Fruit fly (Drosophila melanogaster) whole organism, prepupa: ENCODE measurements around the gene CG10793.

ENCODE experiments used
- CG10669 ChIP-seq: fragments of 200-800 bp; sonication (Bioruptor generic); optimal IDR thresholded peaks from 3 replicates; lab custom pipeline; 2018; ENCODE audit warnings: missing biosample characterization, mild to moderate bottlenecking, missing genetic modification characterization, moderate library complexity
- CG11294 ChIP-seq: fragments of 200-800 bp; sonication (Bioruptor generic); IDR thresholded peaks from 2 replicates; pipeline ENCODE4 v1.3.6; 2022; ENCODE audit warnings: missing biosample characterization, missing genetic modification characterization
- CG15336 ChIP-seq: fragments of 200-800 bp; sonication (Bioruptor generic); IDR thresholded peaks from 2 replicates; pipeline ENCODE4 v1.3.6; 2022; ENCODE audit warnings: missing biosample characterization, missing genetic modification characterization
- CG16779 ChIP-seq: fragments of 200-800 bp; sonication (Bioruptor generic); optimal IDR thresholded peaks from 3 replicates; lab custom pipeline; 2017; ENCODE audit warnings: missing biosample characterization, mild to moderate bottlenecking, missing genetic modification characterization
- CG3032 ChIP-seq: fragments of 200-800 bp; optimal IDR thresholded peaks from 2 replicates; lab custom pipeline; 2019; ENCODE audit warnings: missing biosample characterization, mild to moderate bottlenecking, missing genetic modification characterization, moderate library complexity
- CG32006 ChIP-seq: fragments of 200-800 bp; sonication (Bioruptor generic); optimal IDR thresholded peaks from 3 replicates; lab custom pipeline; 2017; ENCODE audit warnings: missing biosample characterization, mild to moderate bottlenecking, missing genetic modification characterization
- CG3919 ChIP-seq: fragments of 200-800 bp; sonication (Bioruptor generic); optimal IDR thresholded peaks from 3 replicates; lab custom pipeline; 2016; ENCODE audit warnings: missing biosample characterization, missing genetic modification characterization
- CG6163 ChIP-seq: fragments of 200-800 bp; sonication (Bioruptor generic); IDR thresholded peaks from 3 replicates; pipeline ENCODE4 v1.3.6; 2022; ENCODE audit warnings: missing biosample characterization, missing genetic modification characterization
- CG6276 ChIP-seq: fragments of 200-800 bp; sonication (Bioruptor generic); optimal IDR thresholded peaks from 2 replicates; lab custom pipeline; 2017; ENCODE audit warnings: missing biosample characterization, mild to moderate bottlenecking, missing genetic modification characterization
- CG6792 ChIP-seq: fragments of 200-800 bp; sonication (Bioruptor generic); optimal IDR thresholded peaks from 3 replicates; lab custom pipeline; 2016; ENCODE audit warnings: missing biosample characterization, missing genetic modification characterization
- CG8119 ChIP-seq: fragments of 200-800 bp; sonication (Bioruptor generic); IDR thresholded peaks from 3 replicates; pipeline ENCODE4 v1.3.6; 2022; ENCODE audit warnings: missing biosample characterization, missing genetic modification characterization
- CG8319 ChIP-seq: fragments of 200-800 bp; sonication (Bioruptor generic); optimal IDR thresholded peaks from 3 replicates; lab custom pipeline; 2016; ENCODE audit warnings: missing biosample characterization, missing genetic modification characterization
- CG8632 ChIP-seq: fragments of 200-800 bp; sonication (Bioruptor generic); optimal IDR thresholded peaks from 3 replicates; lab custom pipeline; 2016; ENCODE audit warnings: missing biosample characterization, missing genetic modification characterization
- CG9139 ChIP-seq: fragments of 200-800 bp; sonication (Bioruptor generic); optimal IDR thresholded peaks from 3 replicates; lab custom pipeline; 2017; ENCODE audit warnings: missing biosample characterization, mild to moderate bottlenecking, missing genetic modification characterization
- Eip75B ChIP-seq: fragments of 200-800 bp; sonication (Bioruptor generic); optimal IDR thresholded peaks from 3 replicates; lab custom pipeline; 2016; ENCODE audit warnings: missing biosample characterization, missing genetic modification characterization
- Eip78C ChIP-seq: fragments of 200-800 bp; sonication (Bioruptor generic); peaks from one replicate; lab custom pipeline; 2016; ENCODE audit warnings: missing biosample characterization, missing genetic modification characterization
- Eip93F ChIP-seq: fragments of 200-800 bp; sonication (Bioruptor generic); optimal IDR thresholded peaks from 2 replicates; lab custom pipeline; 2016; ENCODE audit warnings: missing biosample characterization, mild to moderate bottlenecking, missing genetic modification characterization
- Gug ChIP-seq: fragments of 200-800 bp; sonication (Bioruptor generic); IDR thresholded peaks from 2 replicates; pipeline ENCODE4 v1.3.6; 2022; ENCODE audit warnings: missing biosample characterization, missing genetic modification characterization
- Hr4 ChIP-seq: fragments of 200-800 bp; sonication (Bioruptor generic); optimal IDR thresholded peaks from 3 replicates; lab custom pipeline; 2016; ENCODE audit warnings: missing biosample characterization, missing genetic modification characterization
- Met ChIP-seq: fragments of 200-800 bp; sonication (Bioruptor generic); optimal IDR thresholded peaks from 3 replicates; lab custom pipeline; 2016; ENCODE audit warnings: missing biosample characterization, missing genetic modification characterization
- OdsH ChIP-seq: fragments of 200-800 bp; sonication (Bioruptor generic); optimal IDR thresholded peaks from 3 replicates; lab custom pipeline; 2016; ENCODE audit warnings: missing biosample characterization, missing genetic modification characterization
- Sox102F ChIP-seq: fragments of 200-800 bp; sonication (Bioruptor generic); optimal IDR thresholded peaks from 2 replicates; lab custom pipeline; 2016; ENCODE audit warnings: missing biosample characterization, mild to moderate bottlenecking, missing genetic modification characterization
- Sox14 ChIP-seq: fragments of 200-800 bp; sonication (Bioruptor generic); optimal IDR thresholded peaks from 3 replicates; lab custom pipeline; 2016; ENCODE audit warnings: missing biosample characterization, missing genetic modification characterization
- Sox15 ChIP-seq: fragments of 200-800 bp; sonication (Bioruptor generic); optimal IDR thresholded peaks from 3 replicates; lab custom pipeline; 2016; ENCODE audit warnings: missing biosample characterization, missing genetic modification characterization
- cyc ChIP-seq: fragments of 200-800 bp; sonication (Bioruptor generic); optimal IDR thresholded peaks from 3 replicates; lab custom pipeline; 2016; ENCODE audit warnings: missing biosample characterization, missing genetic modification characterization
- dac ChIP-seq: fragments of 200-800 bp; sonication (Bioruptor generic); optimal IDR thresholded peaks from 2 replicates; lab custom pipeline; 2017; ENCODE audit warnings: missing biosample characterization, mild to moderate bottlenecking, missing genetic modification characterization
- eg ChIP-seq: fragments of 200-800 bp; sonication (Bioruptor generic); IDR thresholded peaks from 3 replicates; pipeline ENCODE4 v1.3.6; 2022; ENCODE audit warnings: missing biosample characterization, missing genetic modification characterization
- fd85E ChIP-seq: fragments of 200-800 bp; sonication (Bioruptor generic); optimal IDR thresholded peaks from 3 replicates; lab custom pipeline; 2016; ENCODE audit warnings: missing biosample characterization, missing genetic modification characterization
- fkh ChIP-seq: fragments of 200-800 bp; sonication (Bioruptor generic); optimal IDR thresholded peaks from 3 replicates; lab custom pipeline; 2017; ENCODE audit warnings: missing biosample characterization, mild to moderate bottlenecking, missing genetic modification characterization, moderate library complexity
- lz ChIP-seq: fragments of 200-800 bp; sonication (Bioruptor generic); optimal IDR thresholded peaks from 3 replicates; lab custom pipeline; 2016; ENCODE audit warnings: missing biosample characterization, missing genetic modification characterization
- net ChIP-seq: fragments of 200-800 bp; sonication (Bioruptor generic); optimal IDR thresholded peaks from 3 replicates; lab custom pipeline; 2016; ENCODE audit warnings: missing biosample characterization, missing genetic modification characterization
- pdm3 ChIP-seq: fragments of 200-800 bp; sonication (Bioruptor generic); optimal IDR thresholded peaks from 3 replicates; lab custom pipeline; 2016; ENCODE audit warnings: missing biosample characterization, missing genetic modification characterization
- svp ChIP-seq: fragments of 200-800 bp; sonication (Bioruptor generic); peaks from one replicate; lab custom pipeline; 2016; ENCODE audit warnings: missing biosample characterization, missing genetic modification characterization
- topi ChIP-seq: fragments of 200-800 bp; sonication (Bioruptor generic); optimal IDR thresholded peaks from 3 replicates; lab custom pipeline; 2016; ENCODE audit warnings: missing biosample characterization, missing genetic modification characterization
- vri ChIP-seq: fragments of 200-800 bp; sonication (Bioruptor generic); optimal IDR thresholded peaks from 3 replicates; lab custom pipeline; 2016; ENCODE audit warnings: missing biosample characterization, mild to moderate bottlenecking, missing genetic modification characterization

CG10793 gene

DNA sequence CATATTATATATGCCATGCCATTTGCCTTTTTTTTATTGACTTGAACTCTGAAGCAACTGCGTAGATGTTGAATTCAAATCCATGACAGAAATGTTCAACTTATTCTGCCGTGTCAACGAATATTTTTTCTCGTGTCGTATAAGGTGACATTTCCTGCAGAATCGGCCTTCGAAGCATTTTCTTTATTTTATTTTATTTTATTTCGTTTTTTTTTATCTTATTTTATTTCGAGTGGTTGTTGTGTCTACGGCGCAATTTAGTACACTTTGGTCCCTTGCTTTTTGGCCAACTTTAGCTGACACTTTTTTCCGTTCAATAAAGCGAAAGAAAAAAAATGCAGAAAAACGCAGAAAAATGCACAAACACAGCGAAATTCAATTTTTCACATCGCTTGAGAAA is 45.5 kb upstream of the CG10793 start:
- TF ChIP-seq vri (GFP tag; lab: Kevin White, UChicago) (no peak), svp (GFP tag; lab: Kevin White, UChicago) (peak; percentile 48)

dm6 chrX:3360437-3361075 is 44.4 kb upstream of the CG10793 start:
- TF ChIP-seq fkh (peak; percentile 47), Sox15 (GFP tag; lab: Kevin White, UChicago) (no peak), eg (GFP tag; lab: Robert Waterston, UW) (0 out of 3 replicates have a peak, but pooled peaks have one; percentile 37), fd85E (GFP tag; lab: Kevin White, UChicago) (no peak), CG6276 (peak; percentile 44), CG11294 (GFP tag; lab: Robert Waterston, UW) (no peak), topi (GFP tag; lab: Kevin White, UChicago) (no peak), Sox102F (GFP tag; lab: Kevin White, UChicago) (no peak), OdsH (GFP tag; lab: Kevin White, UChicago) (no peak), net (GFP tag; lab: Kevin White, UChicago) (no peak), CG32006 (peak; percentile 51), CG8119 (GFP tag; lab: Robert Waterston, UW) (no peak), pdm3 (GFP tag; lab: Kevin White, UChicago) (no peak), Gug (GFP tag; lab: Robert Waterston, UW) (no peak), CG16779 (tag; lab: Kevin White, UChicago) (no peak), Sox14 (GFP tag; lab: Kevin White, UChicago) (no peak), Eip78C (GFP tag; lab: Kevin White, UChicago) (peak; percentile 20), Hr4 (peak; percentile 16), CG15336 (GFP tag; lab: Robert Waterston, UW) (peak; percentile 24; the same call in 1 of the 2 replicates), cyc (no peak), vri (GFP tag; lab: Kevin White, UChicago) (no peak), CG10669 (GFP tag; lab: Kevin White, UChicago) (no peak), CG6792 (GFP tag; lab: Kevin White, UChicago) (no peak), CG6163 (GFP tag; lab: Robert Waterston, UW) (no peak), CG3032 (no peak)

- TF ChIP-seq fkh (peak; percentile 1), Eip78C (GFP tag; lab: Kevin White, UChicago) (no peak)
Measured at dm6 chrX:3358875-3359274, 42.7 kb upstream of the CG10793 start.

- peak; percentile 82 for TF ChIP-seq fkh
- no peak for TF ChIP-seq CG3032
- peak; percentile 11 for TF ChIP-seq CG32006
- no peak for TF ChIP-seq CG8319 (GFP tag; lab: Kevin White, UChicago)
- 0 out of 3 replicates have a peak, but pooled peaks have one; percentile 16 for TF ChIP-seq eg (GFP tag; lab: Robert Waterston, UW)
- TF ChIP-seq, all 60 proteins: peak for 3
Measured at dm6 chrX:3357724-3358179, 41.5 kb upstream of the CG10793 start.

dm6 chrX:3356937-3357552 is 40.8 kb upstream of the CG10793 start:
- TF ChIP-seq CG3919 (no peak), pdm3 (GFP tag; lab: Kevin White, UChicago) (no peak), Hr4 (no peak), lz (GFP tag; lab: Kevin White, UChicago) (no peak)

- TF ChIP-seq Sox15 (GFP tag; lab: Kevin White, UChicago) (no peak), Hr4 (no peak), Gug (GFP tag; lab: Robert Waterston, UW) (no peak), fkh (no peak), Met (no peak), dac (GFP tag; lab: Kevin White, UChicago) (no peak), Eip93F (GFP tag; lab: Kevin White, UChicago) (no peak), CG9139 (GFP tag; lab: Kevin White, UChicago) (no peak), Eip75B (GFP tag; lab: Kevin White, UChicago) (no peak), CG8632 (GFP tag; lab: Kevin White, UChicago) (no peak), lz (GFP tag; lab: Kevin White, UChicago) (no peak)
Measured at dm6 chrX:3356289-3356688, 40.1 kb upstream of the CG10793 start.
